Worm (Caenorhabditis elegans): Measurements from ENCODE around the gene dna-2.

The dna-2 gene

DNA sequence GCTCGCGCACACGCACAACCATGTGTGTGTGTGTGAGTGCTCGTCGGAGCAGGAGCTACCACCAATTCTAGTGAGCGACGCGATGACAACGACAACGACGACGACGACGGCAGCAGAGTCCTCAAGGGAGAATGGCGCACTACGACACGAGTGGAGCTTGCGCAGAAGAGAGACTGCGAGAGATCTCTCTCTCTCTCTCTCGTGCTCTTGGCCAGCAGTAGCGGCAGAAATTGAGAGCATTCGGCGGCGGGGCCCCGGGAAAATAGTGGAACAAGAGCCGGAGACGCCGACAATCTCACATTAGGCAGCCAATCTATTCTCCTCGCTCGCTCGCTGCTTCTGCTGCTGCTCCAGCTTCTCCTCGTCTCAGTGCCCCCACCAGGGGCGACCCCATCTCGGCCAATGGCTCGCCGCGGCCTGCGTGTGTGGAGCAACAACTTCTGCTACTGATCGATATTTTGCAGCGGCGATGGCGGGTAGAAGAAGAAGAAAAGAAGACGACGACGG, 31.4 kb upstream of the dna-2 start (continued):
- TF ChIP-seq nfyb-1 (GFP tag; IDR thresholded peaks at IDR 0.05) = 0 out of 2 replicates have a peak, but pooled peaks have one; percentile 24
- no peak for TF ChIP-seq hlh-26 (GFP tag; conservative IDR thresholded peaks at IDR 0.05)
- TF ChIP-seq ama-1 (optimal IDR thresholded peaks at IDR 0.05) = no peak
- TF ChIP-seq ama-1 (GFP tag; optimal IDR thresholded peaks at IDR 0.05) = no peak
- no peak for TF ChIP-seq ztf-22 (GFP tag; optimal IDR thresholded peaks at IDR 0.05)
- no peak for TF ChIP-seq pha-4 (tag; optimal IDR thresholded peaks at IDR 0.05)
- TF ChIP-seq T07F8.4 (tag; optimal IDR thresholded peaks at IDR 0.05) = peak; percentile 10
- peak; percentile 45 for TF ChIP-seq atf-7 (tag; optimal IDR thresholded peaks at IDR 0.05)
- peak; percentile 57 for TF ChIP-seq madf-10 (tag; optimal IDR thresholded peaks at IDR 0.05)
- no peak for TF ChIP-seq xnd-1 (tag; optimal IDR thresholded peaks at IDR 0.05)
- no peak for TF ChIP-seq dpl-1 (GFP tag; optimal IDR thresholded peaks at IDR 0.05)
- TF ChIP-seq cebp-2 (GFP tag; IDR thresholded peaks at IDR 0.05) = 0 out of 2 replicates have a peak, but pooled peaks have one; percentile 42
- TF ChIP-seq K12H6.12 (tag; optimal IDR thresholded peaks at IDR 0.05) = peak; percentile 78
- peak; percentile 36 for TF ChIP-seq athp-1 (tag; optimal IDR thresholded peaks at IDR 0.05)
- TF ChIP-seq nhr-90 (tag; optimal IDR thresholded peaks at IDR 0.05) = peak; percentile 8
- peak; percentile 52; the same call in 1 of the 2 replicates for TF ChIP-seq mcd-1 (GFP tag; IDR thresholded peaks at IDR 0.05)
- no peak for TF ChIP-seq nhr-120 (GFP tag; IDR thresholded peaks at IDR 0.05)
- no peak for TF ChIP-seq ztf-3 (GFP tag; optimal IDR thresholded peaks at IDR 0.05)
- peak; percentile 56; the same call in 1 of the 2 replicates for TF ChIP-seq B0336.3 (GFP tag; IDR thresholded peaks at IDR 0.05)
- peak; percentile 60 for TF ChIP-seq F52B5.7 (tag; optimal IDR thresholded peaks at IDR 0.05)
- TF ChIP-seq attf-3 (GFP tag; conservative IDR thresholded peaks at IDR 0.05) = no peak
- TF ChIP-seq B0035.1 (tag; optimal IDR thresholded peaks at IDR 0.05) = peak; percentile 54
- TF ChIP-seq Y53G8AR.9 (GFP tag; conservative IDR thresholded peaks at IDR 0.05) = no peak
- TF ChIP-seq aptf-3 (GFP tag; IDR thresholded peaks at IDR 0.05) = no peak
- no peak for TF ChIP-seq unc-130 (GFP tag; optimal IDR thresholded peaks at IDR 0.05)
- no peak for TF ChIP-seq ztf-25 (GFP tag; IDR thresholded peaks at IDR 0.05)
- peak; percentile 39 for TF ChIP-seq hmg-1.2 (GFP tag; IDR thresholded peaks at IDR 0.05)
- TF ChIP-seq F49E8.2 (tag; optimal IDR thresholded peaks at IDR 0.05; ENCODE audit: insufficient read depth) = no peak
- TF ChIP-seq nfya-1 (tag; optimal IDR thresholded peaks at IDR 0.05; ENCODE audit: borderline replicate concordance, insufficient read depth) = no peak
- TF ChIP-seq F37B4.10 (GFP tag; IDR thresholded peaks at IDR 0.05) = 0 out of 2 replicates have a peak, but pooled peaks have one; percentile 48
- 0 out of 2 replicates have a peak, but pooled peaks have one; percentile 35 for TF ChIP-seq rcor-1 (GFP tag; IDR thresholded peaks at IDR 0.05)
- TF ChIP-seq him-1 (tag; optimal IDR thresholded peaks at IDR 0.05) = no peak
- no peak for TF ChIP-seq ceh-91 (GFP tag; IDR thresholded peaks at IDR 0.05)
- TF ChIP-seq die-1 (tag; optimal IDR thresholded peaks at IDR 0.05) = no peak
- TF ChIP-seq let-607 (tag; optimal IDR thresholded peaks at IDR 0.05) = peak in 1 of 2 experiments; percentile 18
- TF ChIP-seq egrh-3 (GFP tag; IDR thresholded peaks at IDR 0.05) = peak; percentile 94

ce11 chrII:11747889-11748288, 30.3 kb upstream of the dna-2 start:
- TF ChIP-seq athp-1 (tag; optimal IDR thresholded peaks at IDR 0.05) (peak; percentile 27), nhr-80 (tag; optimal IDR thresholded peaks at IDR 0.05) (no peak), madf-6 (GFP tag; IDR thresholded peaks at IDR 0.05) (peak; percentile 39; the same call in 1 of the 2 replicates), lsl-1 (GFP tag; optimal IDR thresholded peaks at IDR 0.05) (peak; percentile 67), D2030.7 (GFP tag; IDR thresholded peaks at IDR 0.05) (0 out of 2 replicates have a peak, but pooled peaks have one; percentile 13), F23B12.7 (tag; optimal IDR thresholded peaks at IDR 0.05; ENCODE audit: insufficient read depth) (peak; percentile 1)

Data from whole organism, young adult.